Fruit fly (Drosophila melanogaster): ENCODE data around the gene CG17991.

The CG17991 gene

dm6 chr3R:27197581-27197980 lies 43.5 kb upstream of the CG17991 start (continued):
- TF ChIP-seq bsh (GFP tag; optimal IDR thresholded peaks at IDR 0.05), result peak in 1 of 2 experiments; percentile 22
- TF ChIP-seq row (GFP tag; IDR thresholded peaks at IDR 0.05), result no peak
- no peak for TF ChIP-seq CG10274 (GFP tag; optimal IDR thresholded peaks at IDR 0.05)
- TF ChIP-seq nau (GFP tag; optimal IDR thresholded peaks at IDR 0.05), result no peak
- TF ChIP-seq kay (GFP tag; optimal IDR thresholded peaks at IDR 0.05), result no peak
- no peak for TF ChIP-seq Mrtf (GFP tag; IDR thresholded peaks at IDR 0.05)
- TF ChIP-seq kni (GFP tag; optimal IDR thresholded peaks at IDR 0.05), result no peak
- no peak for TF ChIP-seq ind (GFP tag; optimal IDR thresholded peaks at IDR 0.05)
- TF ChIP-seq unc-4 (GFP tag; IDR thresholded peaks at IDR 0.05; ENCODE audit: partially characterized antibody), result no peak
- no peak for TF ChIP-seq btn (GFP tag; optimal IDR thresholded peaks at IDR 0.05)
- no peak for TF ChIP-seq run (tag; optimal IDR thresholded peaks at IDR 0.05)
- no peak for TF ChIP-seq CG9215 (GFP tag; IDR thresholded peaks at IDR 0.05)
- no peak for TF ChIP-seq NfI (GFP tag; optimal IDR thresholded peaks at IDR 0.05)

- TF ChIP-seq CG12391 (tag; optimal IDR thresholded peaks at IDR 0.05) (no peak), nom (GFP tag; optimal IDR thresholded peaks at IDR 0.05) (peak; percentile 68), sqz (GFP tag; optimal IDR thresholded peaks at IDR 0.05) (peak; percentile 19), CG14441 (GFP tag; IDR thresholded peaks at IDR 0.05) (no peak), CG17829 (tag; optimal IDR thresholded peaks at IDR 0.05) (no peak)
Observed at dm6 chr3R:27198883-27199780, 41.9 kb upstream of the CG17991 start.

- TF ChIP-seq lbe (GFP tag; optimal IDR thresholded peaks at IDR 0.05) (peak; percentile 23), Ets65A (GFP tag) (peak; percentile 58), bsh (GFP tag; optimal IDR thresholded peaks at IDR 0.05) (peak in 1 of 2 experiments; percentile 72), CG15479 (GFP tag; optimal IDR thresholded peaks at IDR 0.05) (no peak), lov (optimal IDR thresholded peaks at IDR 0.05) (no peak), lov (GFP tag; IDR thresholded peaks at IDR 0.05) (no peak), Drgx (GFP tag; IDR thresholded peaks at IDR 0.05) (peak; percentile 33; the same call in 1 of the 2 replicates), nom (GFP tag; optimal IDR thresholded peaks at IDR 0.05) (peak; percentile 68)
Observed at dm6 chr3R:27201538-27202281, 39.4 kb upstream of the CG17991 start.

- TF ChIP-seq ci (GFP tag; IDR thresholded peaks at IDR 0.05), result 0 out of 3 replicates have a peak, but pooled peaks have one; percentile 8
- TF ChIP-seq fd102C (GFP tag; optimal IDR thresholded peaks at IDR 0.05), result no peak
- TF ChIP-seq Xrp1 (GFP tag; IDR thresholded peaks at IDR 0.05), result no peak
- no peak for TF ChIP-seq CG2199 (GFP tag; IDR thresholded peaks at IDR 0.05)
- TF ChIP-seq CG2678 (tag; optimal IDR thresholded peaks at IDR 0.05), result peak; percentile 8
- peak; percentile 18 for TF ChIP-seq ATbp (GFP tag; optimal IDR thresholded peaks at IDR 0.05)
- no peak for TF ChIP-seq caup (GFP tag; optimal IDR thresholded peaks at IDR 0.05; ENCODE audit: severe bottlenecking)
- TF ChIP-seq kni (GFP tag; optimal IDR thresholded peaks at IDR 0.05), result peak; percentile 15
- TF ChIP-seq ham (GFP tag; IDR thresholded peaks at IDR 0.05), result no peak
- TF ChIP-seq CG6854 (GFP tag; optimal IDR thresholded peaks at IDR 0.05), result no peak
- TF ChIP-seq bsh (GFP tag; optimal IDR thresholded peaks at IDR 0.05), result peak in 1 of 2 experiments; percentile 12
- peak; percentile 58 for TF ChIP-seq Med (GFP tag)
- TF ChIP-seq CG31388 (GFP tag; optimal IDR thresholded peaks at IDR 0.05), result no peak
- TF ChIP-seq Asciz (GFP tag; optimal IDR thresholded peaks at IDR 0.05), result peak; percentile 16
- peak; percentile 11; the same call in 1 of the 2 replicates for TF ChIP-seq vvl (GFP tag; IDR thresholded peaks at IDR 0.05)
- no peak for TF ChIP-seq ems (GFP tag; optimal IDR thresholded peaks at IDR 0.05)
- peak; percentile 61 for TF ChIP-seq sens (GFP tag)
- TF ChIP-seq CG1603 (tag; optimal IDR thresholded peaks at IDR 0.05), result peak; percentile 3
- TF ChIP-seq Ptx1 (GFP tag; IDR thresholded peaks at IDR 0.05), result no peak
- no peak for TF ChIP-seq CG11456 (GFP tag; IDR thresholded peaks at IDR 0.05)
Observed at dm6 chr3R:27202330-27202729, 38.7 kb upstream of the CG17991 start.
